Worm (Caenorhabditis elegans): ENCODE results near the gene C25H3.17.

- TF ChIP-seq nhr-12 (tag; optimal IDR thresholded peaks at IDR 0.05): no peak
- no peak for TF ChIP-seq nhr-11 (tag; optimal IDR thresholded peaks at IDR 0.05)
- peak; percentile 52 for TF ChIP-seq ama-1 (optimal IDR thresholded peaks at IDR 0.05)
- no peak for TF ChIP-seq egl-27 (tag; optimal IDR thresholded peaks at IDR 0.05)
- TF ChIP-seq snpc-4 (tag; optimal IDR thresholded peaks at IDR 0.05): peak; percentile 29
- no peak for TF ChIP-seq zag-1 (tag; optimal IDR thresholded peaks at IDR 0.05)
- TF ChIP-seq nhr-23 (tag; optimal IDR thresholded peaks at IDR 0.05): no peak
Observed at ce11 chrII:5688959-5689358, 19.5 kb upstream of the C25H3.17 start, which contains the start of gene C25H3.11.
